Fruit fly (Drosophila melanogaster) Kc167 (cell line): ENCODE results near the gene CG43673.

Experiments used
- Sin3A ChIP-seq: fragments of >200 bp; optimal IDR thresholded peaks from 2 replicates; lab custom pipeline; 2018; ENCODE audit warnings: missing external identifiers
- h ChIP-seq: fragments of >200 bp; optimal IDR thresholded peaks from 3 replicates; lab custom pipeline; 2018; ENCODE audit warnings: missing external identifiers
- insv ChIP-seq: fragments of >200 bp; optimal IDR thresholded peaks from 3 replicates; lab custom pipeline; 2018; ENCODE audit warnings: missing external identifiers
- psq ChIP-seq: fragments of >200 bp; optimal IDR thresholded peaks from 2 replicates; lab custom pipeline; 2017; ENCODE audit warnings: missing external identifiers
- ttk ChIP-seq: sonication (Bioruptor generic); optimal IDR thresholded peaks from 2 replicates; lab custom pipeline; 2017; ENCODE audit warnings: missing external identifiers

dm6 chrX:15772663-15773062 is 6.3 kb upstream of the CG43673 start, which contains the start of gene CG43672:
- TF ChIP-seq psq (no peak), insv (no peak), Sin3A (lab: Kevin White, UChicago) (no peak), h (lab: Kevin White, UChicago) (no peak), ttk (lab: Kevin White, UChicago) (no peak)
